Worm (Caenorhabditis elegans): Measurements from ENCODE around the gene F40G9.8.

F40G9.8 gene

DNA sequence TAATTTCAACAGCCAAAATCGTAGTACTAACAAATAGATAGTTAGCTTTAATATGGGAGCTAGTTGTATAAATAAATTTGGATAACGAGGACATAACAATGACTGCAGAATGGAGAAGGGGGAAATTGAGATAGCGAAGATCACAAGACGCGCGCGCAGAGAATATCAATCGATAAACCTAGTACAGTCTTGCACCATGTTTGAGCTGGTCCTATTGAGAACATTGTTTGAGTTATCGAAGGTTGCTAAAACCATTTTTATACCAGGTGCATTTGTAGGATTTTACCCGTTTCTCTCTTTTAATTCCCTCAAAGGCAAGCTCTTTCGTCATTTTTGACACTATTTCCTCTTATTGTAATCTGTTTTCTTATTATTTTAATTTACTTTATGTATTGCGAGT is 6.9 kb upstream of the F40G9.8 start, which contains the start of the genes F40G9.9 and F40G9.12:
Gene F40G9.9, minus strand, starts transcription at position 101 of the 400 bp plus-strand sequence.
Gene F40G9.12, plus strand, starts transcription at position 231 of the 400 bp plus-strand sequence.
- TF ChIP-seq ceh-28 (tag; optimal IDR thresholded peaks at IDR 0.05) = no peak
- TF ChIP-seq aly-2 (tag; optimal IDR thresholded peaks at IDR 0.05) = no peak
- TF ChIP-seq ama-1 (optimal IDR thresholded peaks at IDR 0.05) = no peak
- TF ChIP-seq mdl-1 (tag; optimal IDR thresholded peaks at IDR 0.05) = no peak
- no peak for TF ChIP-seq elt-1 (tag; optimal IDR thresholded peaks at IDR 0.05)
- TF ChIP-seq unc-62 (GFP tag; optimal IDR thresholded peaks at IDR 0.05) = no peak
- no peak for TF ChIP-seq fos-1 (tag; optimal IDR thresholded peaks at IDR 0.05)
- no peak for TF ChIP-seq nhr-77 (tag; optimal IDR thresholded peaks at IDR 0.05)
- no peak for TF ChIP-seq fkh-2 (tag; optimal IDR thresholded peaks at IDR 0.05)
- no peak for TF ChIP-seq fkh-10 (GFP tag; optimal IDR thresholded peaks at IDR 0.05)
- no peak for TF ChIP-seq nhr-67 (tag; optimal IDR thresholded peaks at IDR 0.05)
- TF ChIP-seq egl-27 (tag; optimal IDR thresholded peaks at IDR 0.05) = no peak
- no peak for TF ChIP-seq nfya-1 (tag; optimal IDR thresholded peaks at IDR 0.05; ENCODE audit: insufficient read depth)
- no peak for TF ChIP-seq elt-3 (tag; optimal IDR thresholded peaks at IDR 0.05)
- TF ChIP-seq nhr-11 (tag; optimal IDR thresholded peaks at IDR 0.05) = no peak

DNA sequence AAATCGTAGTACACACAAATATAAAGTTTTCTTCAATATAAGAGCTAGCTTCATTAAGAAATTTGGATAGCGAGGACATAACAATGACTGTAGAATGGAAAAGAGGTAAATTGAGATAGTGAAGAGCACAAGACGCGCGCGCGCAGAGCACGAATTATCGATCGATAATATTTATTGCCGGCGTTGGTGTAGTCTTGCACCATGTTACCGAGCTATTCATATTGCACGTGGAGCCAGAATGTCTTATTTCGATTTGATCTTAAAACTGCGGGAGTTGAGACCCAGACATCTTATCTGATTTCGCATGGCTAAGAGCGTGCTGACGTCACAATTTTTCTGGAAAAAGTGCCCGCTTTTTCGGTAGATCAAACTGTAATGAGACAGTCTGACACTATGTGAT is 4.8 kb upstream of the F40G9.8 start, which contains the start of gene F40G9.18:
Gene F40G9.18, minus strand, starts transcription at position 101 of the 400 bp plus-strand sequence.
- no peak for TF ChIP-seq ztf-11 (tag; optimal IDR thresholded peaks at IDR 0.05)
- no peak for TF ChIP-seq skn-1 (tag; optimal IDR thresholded peaks at IDR 0.05)
- no peak for TF ChIP-seq fkh-2 (tag; optimal IDR thresholded peaks at IDR 0.05)
- no peak for TF ChIP-seq nhr-11 (tag; optimal IDR thresholded peaks at IDR 0.05)
- no peak for TF ChIP-seq sea-2 (GFP tag; optimal IDR thresholded peaks at IDR 0.05)
- no peak for TF ChIP-seq nhr-67 (tag; optimal IDR thresholded peaks at IDR 0.05)
- no peak for TF ChIP-seq ZK546.5 (tag; optimal IDR thresholded peaks at IDR 0.05)
- TF ChIP-seq egl-27 (tag; optimal IDR thresholded peaks at IDR 0.05) = no peak
- TF ChIP-seq fos-1 (tag; optimal IDR thresholded peaks at IDR 0.05) = no peak
- TF ChIP-seq ceh-16 (tag; optimal IDR thresholded peaks at IDR 0.05) = no peak
- TF ChIP-seq ceh-28 (tag; optimal IDR thresholded peaks at IDR 0.05) = no peak
- TF ChIP-seq nhr-237 (tag; optimal IDR thresholded peaks at IDR 0.05) = no peak
- no peak for TF ChIP-seq nhr-23 (tag; optimal IDR thresholded peaks at IDR 0.05)
- no peak for TF ChIP-seq tbx-2 (tag; optimal IDR thresholded peaks at IDR 0.05)
- TF ChIP-seq elt-2 (tag; optimal IDR thresholded peaks at IDR 0.05) = no peak
- no peak for TF ChIP-seq snpc-4 (tag; optimal IDR thresholded peaks at IDR 0.05)
- TF ChIP-seq nhr-77 (tag; optimal IDR thresholded peaks at IDR 0.05) = no peak
- TF ChIP-seq lin-39 (tag; optimal IDR thresholded peaks at IDR 0.05) = no peak
- no peak for TF ChIP-seq pqm-1 (tag; optimal IDR thresholded peaks at IDR 0.05)

DNA sequence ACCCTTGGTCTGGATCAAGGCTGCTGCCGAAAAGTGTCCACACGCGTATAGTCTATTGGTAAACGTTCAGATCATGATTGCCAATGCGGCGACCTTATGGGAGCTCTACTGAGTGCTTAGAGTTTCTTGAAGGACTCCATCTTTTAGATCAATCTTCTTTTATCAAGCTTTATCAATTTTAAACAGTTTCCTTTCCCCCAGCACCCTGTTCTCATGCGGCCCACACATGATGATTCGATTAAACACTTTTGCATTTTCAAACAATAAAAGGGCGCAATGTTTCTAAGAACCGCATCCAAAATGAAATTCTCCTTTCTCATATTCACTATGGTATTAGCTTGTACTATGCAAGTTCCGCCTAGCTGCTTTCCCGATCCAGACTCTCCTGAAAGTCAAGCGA is 715 bp upstream of the F40G9.8 start, which contains the start of gene F40G9.7:
Gene F40G9.7, plus strand, starts transcription at position 301 of the 400 bp plus-strand sequence.
- TF ChIP-seq lsy-12 (tag; optimal IDR thresholded peaks at IDR 0.05) = no peak
- no peak for TF ChIP-seq snpc-4 (tag; optimal IDR thresholded peaks at IDR 0.05)
- TF ChIP-seq ceh-82 (tag; optimal IDR thresholded peaks at IDR 0.05) = no peak
- TF ChIP-seq ztf-4 (tag; optimal IDR thresholded peaks at IDR 0.05) = no peak
- no peak for TF ChIP-seq elt-1 (tag; optimal IDR thresholded peaks at IDR 0.05)
- TF ChIP-seq nhr-28 (tag; optimal IDR thresholded peaks at IDR 0.05) = no peak
- no peak for TF ChIP-seq fos-1 (tag; optimal IDR thresholded peaks at IDR 0.05)
- TF ChIP-seq skn-1 (tag; optimal IDR thresholded peaks at IDR 0.05) = no peak
- TF ChIP-seq nhr-25 (tag; optimal IDR thresholded peaks at IDR 0.05) = no peak
- no peak for TF ChIP-seq zag-1 (tag; optimal IDR thresholded peaks at IDR 0.05)
- TF ChIP-seq unc-39 (tag; optimal IDR thresholded peaks at IDR 0.05) = no peak
- no peak for TF ChIP-seq tbx-2 (tag; optimal IDR thresholded peaks at IDR 0.05)
- TF ChIP-seq pqm-1 (tag; optimal IDR thresholded peaks at IDR 0.05) = no peak
- no peak for TF ChIP-seq hmg-11 (tag; optimal IDR thresholded peaks at IDR 0.05)
- TF ChIP-seq daf-12 (tag; optimal IDR thresholded peaks at IDR 0.05) = no peak
- TF ChIP-seq lin-39 (tag; optimal IDR thresholded peaks at IDR 0.05) = no peak

ce11 chrIII:159665-160064 is 5.0 kb downstream of the F40G9.8 start:
- TF ChIP-seq elt-2 (tag; optimal IDR thresholded peaks at IDR 0.05) = no peak
- TF ChIP-seq ceh-28 (tag; optimal IDR thresholded peaks at IDR 0.05) = no peak
- TF ChIP-seq aly-2 (tag; optimal IDR thresholded peaks at IDR 0.05) = no peak
- no peak for TF ChIP-seq tbx-2 (tag; optimal IDR thresholded peaks at IDR 0.05)
- TF ChIP-seq ceh-16 (tag; optimal IDR thresholded peaks at IDR 0.05) = no peak
- TF ChIP-seq pqm-1 (tag; optimal IDR thresholded peaks at IDR 0.05) = no peak
- no peak for TF ChIP-seq mml-1 (tag; optimal IDR thresholded peaks at IDR 0.05)
- no peak for TF ChIP-seq skn-1 (tag; optimal IDR thresholded peaks at IDR 0.05)
- TF ChIP-seq elt-1 (tag; optimal IDR thresholded peaks at IDR 0.05) = no peak
- no peak for TF ChIP-seq jun-1 (tag; optimal IDR thresholded peaks at IDR 0.05)
- TF ChIP-seq nfya-1 (tag; optimal IDR thresholded peaks at IDR 0.05; ENCODE audit: insufficient read depth) = no peak
- no peak for TF ChIP-seq fkh-10 (GFP tag; optimal IDR thresholded peaks at IDR 0.05)
- no peak for TF ChIP-seq lin-39 (tag; optimal IDR thresholded peaks at IDR 0.05)
- no peak for TF ChIP-seq nhr-43 (tag; optimal IDR thresholded peaks at IDR 0.05; ENCODE audit: poor library complexity, severe bottlenecking)
- TF ChIP-seq eor-1 (tag; optimal IDR thresholded peaks at IDR 0.05) = no peak

Data from whole organism, L3 larva.